Fruit fly (Drosophila melanogaster) whole organism, embryonic: ENCODE measurements around the gene drongo.
A peak's percentile ranks its signal among the peaks of the same experiment; 100 is the strongest.

Source experiments
- Antp ChIP-seq: fragments of 200-800 bp; sonication (Bioruptor generic); optimal IDR thresholded peaks from 3 replicates; lab custom pipeline; 2016; ENCODE audit warnings: missing biosample characterization, missing genetic modification characterization
- BEAF-32 ChIP-seq: fragments of 200-800 bp; sonication (Bioruptor generic); optimal IDR thresholded peaks from 3 replicates; lab custom pipeline; 2017; ENCODE audit warnings: missing biosample characterization, missing genetic modification characterization, mild to moderate bottlenecking, moderate library complexity, missing genetic modification reagents
- C15 ChIP-seq: fragments of 200-800 bp; sonication (Bioruptor generic); IDR thresholded peaks from 3 replicates; pipeline ENCODE4 v1.3.6; 2022; ENCODE audit warnings: missing biosample characterization, missing genetic modification characterization
- CG11093 ChIP-seq: fragments of 200-800 bp; sonication (Bioruptor generic); IDR thresholded peaks from 3 replicates; pipeline ENCODE4 v1.3.6; 2022; ENCODE audit warnings: missing biosample characterization, missing genetic modification characterization
- CG11695 ChIP-seq: fragments of 200-800 bp; sonication (Bioruptor generic); IDR thresholded peaks from 3 replicates; pipeline ENCODE4 v1.3.6; 2022; ENCODE audit warnings: missing biosample characterization, missing genetic modification characterization
- CG12659 ChIP-seq: fragments of 200-800 bp; sonication (Bioruptor generic); optimal IDR thresholded peaks from 3 replicates; lab custom pipeline; 2017; ENCODE audit warnings: mild to moderate bottlenecking, missing biosample characterization, missing genetic modification reagents, missing genetic modification characterization
- CG15514 ChIP-seq: fragments of 200-800 bp; sonication (Bioruptor generic); optimal IDR thresholded peaks from 3 replicates; lab custom pipeline; 2017; ENCODE audit warnings: missing biosample characterization, missing genetic modification characterization, mild to moderate bottlenecking, moderate library complexity, missing genetic modification reagents
- CG18262 ChIP-seq: fragments of 200-800 bp; optimal IDR thresholded peaks from 3 replicates; lab custom pipeline; 2019; ENCODE audit warnings: missing biosample characterization, mild to moderate bottlenecking, missing genetic modification characterization, moderate library complexity
- CG2129 ChIP-seq: fragments of 200-800 bp; sonication (Bioruptor generic); IDR thresholded peaks from 2 replicates; pipeline ENCODE4 v1.3.6; 2022; ENCODE audit warnings: missing biosample characterization, missing genetic modification characterization; ENCODE audit not compliant: partially characterized antibody
- CG31388 ChIP-seq: fragments of 200-800 bp; sonication (Bioruptor generic); optimal IDR thresholded peaks from 2 replicates; lab custom pipeline; 2016; ENCODE audit warnings: missing biosample characterization, missing genetic modification characterization
- CG32532 ChIP-seq: fragments of 200-800 bp; sonication (Bioruptor generic); IDR thresholded peaks from 2 replicates; pipeline ENCODE4 v1.3.6; 2022; ENCODE audit warnings: missing biosample characterization, missing genetic modification characterization
- CG34422 ChIP-seq: fragments of 200-800 bp; sonication (Bioruptor generic); IDR thresholded peaks from 3 replicates; pipeline ENCODE4 v1.3.6; 2022; ENCODE audit warnings: missing biosample characterization, missing genetic modification characterization
- CG43689 ChIP-seq: fragments of 200-800 bp; sonication (Bioruptor generic); IDR thresholded peaks from 2 replicates; pipeline ENCODE4 v1.3.6; 2022; ENCODE audit warnings: missing biosample characterization, missing genetic modification characterization
- CG5953 ChIP-seq: fragments of 200-800 bp; sonication (Bioruptor generic); IDR thresholded peaks from 2 replicates; pipeline ENCODE4 v1.3.6; 2022; ENCODE audit warnings: missing biosample characterization, missing genetic modification characterization
- CG6175 ChIP-seq: fragments of 200-800 bp; sonication (Bioruptor generic); IDR thresholded peaks from 3 replicates; pipeline ENCODE4 v1.3.6; 2022; ENCODE audit warnings: missing biosample characterization, missing genetic modification characterization
- CG7372 ChIP-seq: fragments of 200-800 bp; sonication (Bioruptor generic); IDR thresholded peaks from 2 replicates; pipeline ENCODE4 v1.3.6; 2022; ENCODE audit warnings: missing biosample characterization, missing genetic modification characterization
- CG7928 ChIP-seq: fragments of 200-800 bp; sonication (Bioruptor generic); optimal IDR thresholded peaks from 2 replicates; lab custom pipeline; 2017; ENCODE audit warnings: missing biosample characterization, mild to moderate bottlenecking, missing genetic modification characterization
- CkIIα-i1 ChIP-seq: fragments of 200-800 bp; sonication (Bioruptor generic); IDR thresholded peaks from 2 replicates; pipeline ENCODE4 v1.3.6; 2022; ENCODE audit warnings: missing biosample characterization, missing genetic modification characterization
- CoRest ChIP-seq: fragments of 200-800 bp; sonication (Bioruptor generic); optimal IDR thresholded peaks from 3 replicates; lab custom pipeline; 2018; ENCODE audit warnings: missing biosample characterization, mild to moderate bottlenecking, missing genetic modification characterization, moderate library complexity
- Dip3 ChIP-seq: fragments of 200-800 bp; sonication (Bioruptor generic); optimal IDR thresholded peaks from 3 replicates; lab custom pipeline; 2016; ENCODE audit warnings: missing biosample characterization, missing genetic modification characterization
- Fer3 ChIP-seq: fragments of 200-800 bp; sonication (Bioruptor generic); optimal IDR thresholded peaks from 2 replicates; lab custom pipeline; 2018; ENCODE audit warnings: missing biosample characterization, mild to moderate bottlenecking, missing genetic modification characterization, moderate library complexity
- Hey ChIP-seq: fragments of 200-800 bp; sonication (Bioruptor generic); optimal IDR thresholded peaks from 3 replicates; lab custom pipeline; 2018; ENCODE audit warnings: missing biosample characterization, mild to moderate bottlenecking, missing genetic modification characterization
- Hr39 ChIP-seq: fragments of >200 bp; optimal IDR thresholded peaks from 2 replicates; lab custom pipeline; 2017
- Nf-YB ChIP-seq: fragments of 200-800 bp; sonication (Bioruptor generic); optimal IDR thresholded peaks from 3 replicates; lab custom pipeline; 2019; ENCODE audit warnings: missing biosample characterization, mild to moderate bottlenecking, missing genetic modification characterization, moderate library complexity
- Nf-YC ChIP-seq: fragments of 200-800 bp; optimal IDR thresholded peaks from 3 replicates; lab custom pipeline; 2019; ENCODE audit warnings: missing biosample characterization, mild to moderate bottlenecking, missing genetic modification characterization, moderate library complexity
- Opbp ChIP-seq: fragments of 200-800 bp; sonication (Bioruptor generic); IDR thresholded peaks from 3 replicates; pipeline ENCODE4 v1.3.6; 2022; ENCODE audit warnings: missing biosample characterization, missing genetic modification characterization; ENCODE audit not compliant: partially characterized antibody
- Pdp1 ChIP-seq, 2 experiments: fragments of 200-800 bp; sonication (Bioruptor generic); optimal IDR thresholded peaks; 3 replicates each; lab custom pipeline; 2016; ENCODE audit warnings: missing biosample characterization in 2 of 2, missing genetic modification characterization in 2 of 2, mild to moderate bottlenecking in 1 of 2, moderate library complexity in 1 of 2
- Sox102F ChIP-seq: fragments of 200-800 bp; sonication (Bioruptor generic); optimal IDR thresholded peaks from 2 replicates; lab custom pipeline; 2018; ENCODE audit warnings: missing biosample characterization, mild to moderate bottlenecking, missing genetic modification characterization, moderate library complexity
- Xrp1 ChIP-seq: fragments of 200-800 bp; sonication (Bioruptor generic); IDR thresholded peaks from 2 replicates; pipeline ENCODE4 v1.3.6; 2022; ENCODE audit warnings: missing biosample characterization, missing genetic modification characterization
- al ChIP-seq: fragments of 200-800 bp; sonication (Bioruptor generic); IDR thresholded peaks from 2 replicates; pipeline ENCODE4 v1.3.6; 2022; ENCODE audit warnings: missing biosample characterization, missing genetic modification characterization
- amos ChIP-seq: fragments of 200-800 bp; sonication (Bioruptor generic); IDR thresholded peaks from 2 replicates; pipeline ENCODE4 v1.3.6; 2022; ENCODE audit warnings: missing biosample characterization, missing genetic modification characterization; ENCODE audit not compliant: partially characterized antibody
- cato ChIP-seq: fragments of 200-800 bp; sonication (Bioruptor generic); optimal IDR thresholded peaks from 2 replicates; lab custom pipeline; 2016; ENCODE audit warnings: missing biosample characterization, missing genetic modification characterization, borderline replicate concordance
- chif ChIP-seq, 2 experiments: fragments of 200-800 bp; sonication (Bioruptor generic); optimal IDR thresholded peaks; 3 replicates each; lab custom pipeline; 2016; ENCODE audit warnings: missing biosample characterization in 2 of 2, missing genetic modification characterization in 2 of 2
- ci ChIP-seq: fragments of 200-800 bp; sonication (Bioruptor generic); IDR thresholded peaks from 3 replicates; pipeline ENCODE4 v1.3.6; 2022; ENCODE audit warnings: missing biosample characterization, missing genetic modification characterization
- dan ChIP-seq: fragments of 200-800 bp; sonication (Bioruptor generic); IDR thresholded peaks from 2 replicates; pipeline ENCODE4 v1.3.6; 2022; ENCODE audit warnings: missing biosample characterization, missing genetic modification characterization
- dysf ChIP-seq: fragments of 200-800 bp; sonication (Bioruptor generic); IDR thresholded peaks from 3 replicates; pipeline ENCODE4 v1.3.6; 2022; ENCODE audit warnings: missing biosample characterization, missing genetic modification characterization
- exex ChIP-seq: fragments of 200-800 bp; sonication (Bioruptor generic); optimal IDR thresholded peaks from 4 replicates; lab custom pipeline; 2018; ENCODE audit warnings: missing biosample characterization, mild to moderate bottlenecking, missing genetic modification characterization, moderate library complexity
- fd64A ChIP-seq: fragments of 200-800 bp; sonication (Bioruptor generic); optimal IDR thresholded peaks from 3 replicates; lab custom pipeline; 2018; ENCODE audit warnings: missing biosample characterization, mild to moderate bottlenecking, missing genetic modification characterization
- ftz-f1 ChIP-seq: fragments of 200-800 bp; sonication (Bioruptor generic); optimal IDR thresholded peaks from 2 replicates; lab custom pipeline; 2016; ENCODE audit warnings: missing biosample characterization, missing genetic modification characterization
- gcm2 ChIP-seq: fragments of 200-800 bp; sonication (Bioruptor generic); optimal IDR thresholded peaks from 2 replicates; lab custom pipeline; 2016; ENCODE audit warnings: missing biosample characterization, missing genetic modification characterization
- gro ChIP-seq: fragments of 200-800 bp; sonication (Bioruptor generic); optimal IDR thresholded peaks from 2 replicates; lab custom pipeline; 2016; ENCODE audit warnings: missing biosample characterization, missing genetic modification characterization
- inv ChIP-seq: fragments of 200-800 bp; sonication (Bioruptor generic); IDR thresholded peaks from 2 replicates; pipeline ENCODE4 v1.3.6; 2022; ENCODE audit warnings: missing biosample characterization, missing genetic modification characterization; ENCODE audit not compliant: partially characterized antibody
- jumu ChIP-seq: fragments of 200-800 bp; sonication (Bioruptor generic); optimal IDR thresholded peaks from 3 replicates; lab custom pipeline; 2016; ENCODE audit warnings: missing biosample characterization, missing genetic modification characterization
- mam ChIP-seq: fragments of 200-800 bp; sonication (Bioruptor generic); optimal IDR thresholded peaks from 3 replicates; lab custom pipeline; 2016; ENCODE audit warnings: missing biosample characterization, missing genetic modification characterization
- oc ChIP-seq: fragments of 200-800 bp; sonication (Bioruptor generic); optimal IDR thresholded peaks from 2 replicates; lab custom pipeline; 2018; ENCODE audit warnings: missing biosample characterization, mild to moderate bottlenecking, missing genetic modification characterization, moderate library complexity
- pho ChIP-seq: fragments of 200-800 bp; sonication (Bioruptor generic); optimal IDR thresholded peaks from 2 replicates; lab custom pipeline; 2016; ENCODE audit warnings: missing biosample characterization, missing genetic modification characterization
- row ChIP-seq: fragments of 200-800 bp; sonication (Bioruptor generic); IDR thresholded peaks from 3 replicates; pipeline ENCODE4 v1.3.6; 2022; ENCODE audit warnings: missing biosample characterization, missing genetic modification characterization
- sisA ChIP-seq: fragments of 200-800 bp; sonication (Bioruptor generic); IDR thresholded peaks from 2 replicates; pipeline ENCODE4 v1.3.6; 2022; ENCODE audit warnings: missing biosample characterization, missing genetic modification characterization
- tio ChIP-seq: fragments of 200-800 bp; sonication (Bioruptor generic); optimal IDR thresholded peaks from 2 replicates; lab custom pipeline; 2017; ENCODE audit warnings: missing biosample characterization, missing genetic modification characterization, inconsistent platforms
- trh ChIP-seq: fragments of 200-800 bp; sonication (Bioruptor generic); optimal IDR thresholded peaks from 2 replicates; lab custom pipeline; 2016; ENCODE audit warnings: missing biosample characterization, missing genetic modification characterization
- ttk ChIP-seq: fragments of 200-800 bp; sonication (Bioruptor generic); IDR thresholded peaks from 2 replicates; pipeline ENCODE4 v2.1.2; 2022; ENCODE audit warnings: missing biosample characterization, missing genetic modification characterization

The drongo gene

dm6 chr2L:850727-851257, at the start of gene drongo (continued):
- TF ChIP-seq C15 (GFP tag; lab: Robert Waterston, UW) (no peak), Opbp (GFP tag; lab: Robert Waterston, UW) (peak; percentile 75), fd64A (GFP tag; lab: Kevin White, UChicago) (peak; percentile 45), CG15514 (peak; percentile 75), jumu (GFP tag; lab: Kevin White, UChicago) (no peak), CG5953 (GFP tag; lab: Robert Waterston, UW) (peak; percentile 47; the same call in 1 of the 2 replicates), Hr39 (lab: Kevin White, UChicago) (no peak), trh (no peak), CG7372 (GFP tag; lab: Robert Waterston, UW) (no peak), Sox102F (GFP tag; lab: Kevin White, UChicago) (no peak), chif (GFP tag; optimal IDR thresholded peaks at IDR 0.05; lab: Kevin White, UChicago) (peak; percentile 6 to 44), Fer3 (tag; lab: Kevin White, UChicago) (peak; percentile 23), CG34422 (GFP tag; lab: Robert Waterston, UW) (peak; percentile 60; the same call in 1 of the 3 replicates), cato (GFP tag; lab: Kevin White, UChicago) (no peak), Nf-YB (peak; percentile 1), al (GFP tag; lab: Robert Waterston, UW) (0 out of 2 replicates have a peak, but pooled peaks have one; percentile 17), Antp (GFP tag; lab: Kevin White, UChicago) (peak; percentile 13), CG12659 (GFP tag; lab: Kevin White, UChicago) (peak; percentile 92), mam (GFP tag; lab: Kevin White, UChicago) (no peak), CG2129 (GFP tag; lab: Robert Waterston, UW) (no peak), Xrp1 (GFP tag; lab: Robert Waterston, UW) (0 out of 2 replicates have a peak, but pooled peaks have one; percentile 30), CoRest (tag; lab: Kevin White, UChicago) (peak; percentile 23), oc (tag; lab: Kevin White, UChicago) (no peak), amos (peak; percentile 58; the same call in 1 of the 2 replicates), pho (GFP tag; lab: Kevin White, UChicago) (peak; percentile 37), CG6175 (GFP tag; lab: Robert Waterston, UW) (no peak), CG18262 (peak; percentile 9), Nf-YC (tag; lab: Kevin White, UChicago) (peak; percentile 60), CG43689 (0 out of 2 replicates have a peak, but pooled peaks have one; percentile 10), exex (no peak), tio (no peak), Pdp1 (GFP tag; optimal IDR thresholded peaks at IDR 0.05; lab: Kevin White, UChicago) (peak in 1 of 2 experiments; percentile 29), ttk (GFP tag; lab: Robert Waterston, UW) (no peak), CG11093 (no peak), gro (GFP tag; lab: Kevin White, UChicago) (peak; percentile 85), gcm2 (GFP tag; lab: Kevin White, UChicago) (no peak), BEAF-32 (peak; percentile 62), CG31388 (GFP tag; lab: Kevin White, UChicago) (no peak), Hey (tag; lab: Kevin White, UChicago) (no peak), ftz-f1 (peak; percentile 9), dan (GFP tag; lab: Robert Waterston, UW) (no peak), inv (peak; percentile 11; the same call in 1 of the 2 replicates), dysf (GFP tag; lab: Robert Waterston, UW) (no peak), Dip3 (GFP tag; lab: Kevin White, UChicago) (peak; percentile 18), CkIIα-i1 (GFP tag; lab: Robert Waterston, UW) (no peak), sisA (GFP tag; lab: Robert Waterston, UW) (no peak), CG7928 (GFP tag; lab: Kevin White, UChicago) (peak; percentile 19), ci (GFP tag; lab: Robert Waterston, UW) (peak; percentile 76), CG32532 (GFP tag; lab: Robert Waterston, UW) (no peak), row (GFP tag; lab: Robert Waterston, UW) (peak; percentile 24; the same call in 1 of the 3 replicates), CG11695 (GFP tag; lab: Robert Waterston, UW) (no peak)
